Worm (Caenorhabditis elegans) whole organism, L4/young adult: ENCODE results near the gene R102.2.

ENCODE experiments used
- W03F9.2 ChIP-seq: fragments of 150-350 bp; optimal IDR thresholded peaks from 2 replicates; lab custom pipeline; 2014; ENCODE audit warnings: missing biosample characterization, missing genetic modification characterization
- dao-5 ChIP-seq: sonication (generic microtip); optimal IDR thresholded peaks from 2 replicates; lab custom pipeline; 2016; ENCODE audit warnings: missing genotype, missing genetic modification characterization, moderate library complexity, missing compliant biosample characterization

ce11 chrIV:10666523-10666922 is 20.9 kb upstream of the R102.2 start, which contains the start of gene epi-1:
- TF ChIP-seq W03F9.2 (tag; lab: Kevin White, UChicago) (no peak), dao-5 (no peak)
